Fruit fly (Drosophila melanogaster) whole organism, pupa: ENCODE measurements around the gene CG31301.
A peak's percentile ranks its signal among the peaks of the same experiment; 100 is the strongest.

Experiments used
- CG10348 ChIP-seq: fragments of 200-800 bp; sonication (Bioruptor generic); IDR thresholded peaks from 2 replicates; pipeline ENCODE4 v1.3.6; 2022; ENCODE audit warnings: missing biosample characterization, missing genetic modification characterization
- CG12605 ChIP-seq: fragments of 200-800 bp; sonication (Bioruptor generic); IDR thresholded peaks from 2 replicates; pipeline ENCODE4 v1.3.6; 2022; ENCODE audit warnings: missing biosample characterization, missing genetic modification characterization
- CG13204 ChIP-seq: fragments of 200-800 bp; sonication (Bioruptor generic); optimal IDR thresholded peaks from 2 replicates; lab custom pipeline; 2018; ENCODE audit warnings: missing biosample characterization, mild to moderate bottlenecking, missing genetic modification characterization, moderate library complexity
- CG14655 ChIP-seq: fragments of 200-800 bp; sonication (Bioruptor generic); optimal IDR thresholded peaks from 3 replicates; lab custom pipeline; 2017; ENCODE audit warnings: mild to moderate bottlenecking, missing biosample characterization, missing genetic modification reagents, missing genetic modification characterization
- CG15710 ChIP-seq: fragments of 200-800 bp; sonication (Bioruptor generic); optimal IDR thresholded peaks from 2 replicates; lab custom pipeline; 2018; ENCODE audit warnings: missing biosample characterization, mild to moderate bottlenecking, missing genetic modification characterization, moderate library complexity
- CG17806 ChIP-seq: fragments of 200-800 bp; sonication (Bioruptor generic); optimal IDR thresholded peaks from 2 replicates; lab custom pipeline; 2018; ENCODE audit warnings: missing biosample characterization, mild to moderate bottlenecking, missing genetic modification characterization, moderate library complexity
- CG32121 ChIP-seq: fragments of 200-800 bp; sonication (Bioruptor generic); IDR thresholded peaks from 2 replicates; pipeline ENCODE4 v1.3.6; 2022; ENCODE audit warnings: missing biosample characterization, missing genetic modification characterization
- CG34367 ChIP-seq: fragments of 200-800 bp; sonication (Bioruptor generic); optimal IDR thresholded peaks from 2 replicates; lab custom pipeline; 2018; ENCODE audit warnings: missing biosample characterization, mild to moderate bottlenecking, missing genetic modification characterization
- CG4496 ChIP-seq: fragments of 200-800 bp; sonication (Bioruptor generic); IDR thresholded peaks from 3 replicates; pipeline ENCODE4 v1.3.6; 2022; ENCODE audit warnings: missing biosample characterization, missing genetic modification characterization
- CG8159 ChIP-seq: fragments of 200-800 bp; sonication (Bioruptor generic); optimal IDR thresholded peaks from 3 replicates; lab custom pipeline; 2018; ENCODE audit warnings: missing biosample characterization, mild to moderate bottlenecking, missing genetic modification characterization, moderate library complexity
- CG8301 ChIP-seq: fragments of 200-800 bp; sonication (Bioruptor generic); optimal IDR thresholded peaks from 2 replicates; lab custom pipeline; 2018; ENCODE audit warnings: missing biosample characterization, mild to moderate bottlenecking, missing genetic modification characterization
- CG9948 ChIP-seq: fragments of 200-800 bp; sonication (Bioruptor generic); optimal IDR thresholded peaks from 2 replicates; lab custom pipeline; 2018; ENCODE audit warnings: missing biosample characterization, mild to moderate bottlenecking, missing genetic modification characterization, moderate library complexity
- D1 ChIP-seq: fragments of 200-800 bp; sonication (Bioruptor generic); optimal IDR thresholded peaks from 2 replicates; lab custom pipeline; 2018; ENCODE audit warnings: missing biosample characterization, mild to moderate bottlenecking, missing genetic modification characterization, moderate library complexity
- EcR ChIP-seq: fragments of 200-800 bp; sonication (Bioruptor generic); optimal IDR thresholded peaks from 3 replicates; lab custom pipeline; 2019; ENCODE audit warnings: missing biosample characterization, missing genetic modification characterization, mild to moderate bottlenecking, moderate library complexity, missing genetic modification reagents
- Ets98B ChIP-seq: fragments of 200-800 bp; sonication (Bioruptor generic); IDR thresholded peaks from 2 replicates; pipeline ENCODE4 v1.3.6; 2022; ENCODE audit warnings: missing biosample characterization, missing genetic modification characterization
- Pif1A ChIP-seq: fragments of 200-800 bp; sonication (Bioruptor generic); optimal IDR thresholded peaks from 3 replicates; lab custom pipeline; 2016; ENCODE audit warnings: missing biosample characterization, missing genetic modification characterization
- Pif1B ChIP-seq: fragments of 200-800 bp; sonication (Bioruptor generic); optimal IDR thresholded peaks from 3 replicates; lab custom pipeline; 2016; ENCODE audit warnings: missing biosample characterization, missing genetic modification characterization
- Snoo ChIP-seq: fragments of 200-800 bp; sonication (Bioruptor generic); optimal IDR thresholded peaks from 3 replicates; lab custom pipeline; 2017; ENCODE audit warnings: missing biosample characterization, mild to moderate bottlenecking, missing genetic modification characterization, inconsistent platforms
- fd96Ca ChIP-seq: fragments of 200-800 bp; sonication (Bioruptor generic); IDR thresholded peaks from 3 replicates; pipeline ENCODE4 v1.3.6; 2022; ENCODE audit warnings: missing biosample characterization, missing genetic modification characterization
- gl ChIP-seq: fragments of 200-800 bp; sonication (Bioruptor generic); optimal IDR thresholded peaks from 2 replicates; lab custom pipeline; 2018; ENCODE audit warnings: missing biosample characterization, mild to moderate bottlenecking, missing genetic modification characterization
- rn ChIP-seq: fragments of 200-800 bp; sonication (Bioruptor generic); IDR thresholded peaks from 2 replicates; pipeline ENCODE4 v1.3.6; 2022; ENCODE audit warnings: missing biosample characterization, missing genetic modification characterization

Gene CG31301

DNA sequence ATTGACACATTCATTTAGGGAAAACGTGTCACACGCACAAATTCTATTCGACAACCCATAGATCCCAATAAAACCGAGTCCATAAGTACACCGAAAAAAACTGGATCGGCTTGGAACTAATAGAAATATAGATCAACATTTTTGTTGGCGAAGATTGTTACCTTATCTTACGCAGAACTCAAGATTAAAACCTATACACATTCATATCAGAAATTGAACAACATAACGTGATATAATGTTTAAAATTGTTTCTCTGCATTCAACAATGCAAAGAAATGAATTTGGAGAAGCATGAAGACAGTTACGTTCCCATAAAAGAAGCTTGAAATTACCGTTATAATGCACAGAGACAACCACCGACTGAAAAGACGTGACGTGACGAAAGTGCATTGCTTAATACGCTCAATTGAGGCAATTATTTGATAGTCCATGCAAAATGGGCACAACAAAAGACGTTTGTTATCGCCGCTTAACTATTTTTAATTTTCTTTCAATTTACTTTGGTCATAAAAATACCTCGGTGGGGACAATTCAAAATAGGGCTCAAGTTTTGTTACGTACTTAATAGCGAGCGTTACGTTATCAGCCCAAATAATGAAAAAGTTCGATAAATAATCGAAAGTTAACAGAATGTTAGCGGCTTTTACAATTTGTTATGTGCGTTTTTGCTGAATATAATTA, 5.8 kb upstream of the CG31301 start, which contains the start of gene SerRS-m:
Gene SerRS-m, plus strand, starts transcription at position 616 of the 681 bp plus-strand sequence.
- TF ChIP-seq Pif1B (no peak), CG14655 (GFP tag; lab: Kevin White, UChicago) (no peak), Pif1A (GFP tag; lab: Kevin White, UChicago) (no peak), D1 (tag; lab: Kevin White, UChicago) (no peak), CG10348 (GFP tag; lab: Robert Waterston, UW) (no peak)

DNA sequence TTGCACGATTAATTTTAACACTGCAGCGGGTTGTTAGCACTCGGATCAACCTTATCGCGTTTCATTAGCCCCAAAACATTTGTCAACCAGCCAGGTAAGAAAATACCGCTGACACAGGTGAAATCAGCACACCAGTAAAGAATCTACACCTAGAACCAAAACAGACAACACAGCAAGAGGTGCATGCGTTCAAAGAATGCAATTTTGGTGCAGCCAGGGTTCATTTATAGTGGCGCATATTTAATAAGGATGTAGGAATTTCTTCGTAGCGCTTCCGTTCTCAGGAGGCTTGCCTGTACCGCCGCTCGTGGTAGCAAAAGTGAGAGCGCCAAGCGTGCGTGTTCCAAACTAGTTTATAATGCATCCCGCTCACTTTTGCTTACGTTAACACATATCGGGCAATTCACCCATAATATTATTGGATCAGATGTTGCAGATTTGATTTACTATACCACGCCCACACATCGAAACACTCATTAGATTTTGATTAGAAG, 3.5 kb upstream of the CG31301 start:
- TF ChIP-seq EcR (no peak), fd96Ca (GFP tag; lab: Robert Waterston, UW) (peak; percentile 55; the same call in 1 of the 3 replicates), Ets98B (GFP tag; lab: Robert Waterston, UW) (peak; percentile 51; the same call in 1 of the 2 replicates), CG9948 (tag; lab: Kevin White, UChicago) (no peak), CG4496 (GFP tag; lab: Robert Waterston, UW) (peak; percentile 61; the same call in 2 of the 3 replicates), CG32121 (peak; percentile 57; the same call in 1 of the 2 replicates), CG34367 (tag; lab: Kevin White, UChicago) (no peak)

- TF ChIP-seq CG9948 (tag; lab: Kevin White, UChicago) (peak; percentile 17), Ets98B (GFP tag; lab: Robert Waterston, UW) (peak; percentile 16), CG8159 (tag; lab: Kevin White, UChicago) (no peak), CG12605 (GFP tag; lab: Robert Waterston, UW) (0 out of 2 replicates have a peak, but pooled peaks have one; percentile 6), CG32121 (no peak), CG10348 (GFP tag; lab: Robert Waterston, UW) (no peak), D1 (tag; lab: Kevin White, UChicago) (no peak), rn (GFP tag; lab: Robert Waterston, UW) (no peak), EcR (peak; percentile 44), Pif1B (no peak), fd96Ca (GFP tag; lab: Robert Waterston, UW) (no peak), CG13204 (GFP tag; lab: Kevin White, UChicago) (no peak), CG17806 (tag; lab: Kevin White, UChicago) (peak; percentile 21), gl (tag; lab: Kevin White, UChicago) (no peak), CG34367 (tag; lab: Kevin White, UChicago) (peak; percentile 35), CG15710 (peak; percentile 15), CG14655 (GFP tag; lab: Kevin White, UChicago) (no peak), CG4496 (GFP tag; lab: Robert Waterston, UW) (peak; percentile 34; the same call in 1 of the 3 replicates), Snoo (tag; lab: Kevin White, UChicago) (peak; percentile 64), CG8301 (tag; lab: Kevin White, UChicago) (peak; percentile 43), Pif1A (GFP tag; lab: Kevin White, UChicago) (no peak)
Observed at dm6 chr3R:15342926-15343685, 2.9 kb upstream of the CG31301 start, which contains the start of gene Nagk. Nagk (minus strand) TSS chr3R:15343256.

dm6 chr3R:15345198-15346017, 597 bp upstream of the CG31301 start:
- TF ChIP-seq Ets98B (GFP tag; lab: Robert Waterston, UW), result no peak
- TF ChIP-seq CG8301 (tag; lab: Kevin White, UChicago), result peak; percentile 10

DNA sequence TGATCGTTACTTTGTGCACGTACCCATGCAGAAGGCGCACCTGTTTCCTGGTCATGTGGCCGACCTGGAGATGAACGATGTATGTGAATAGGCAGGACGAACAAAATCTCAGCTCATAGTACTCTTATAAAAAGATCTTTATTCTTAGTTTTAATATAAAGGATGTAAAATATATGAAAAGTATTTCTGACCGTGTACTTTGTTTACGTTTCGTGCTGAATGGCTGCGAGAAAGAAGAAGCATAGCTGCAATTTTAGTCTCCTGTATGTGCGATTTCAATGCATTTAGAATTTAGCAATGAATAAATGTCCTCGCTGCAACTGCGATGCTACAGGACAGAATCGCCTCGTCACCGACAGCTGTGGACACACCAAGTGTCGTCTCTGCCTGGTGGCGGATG, 1.8 kb downstream of the CG31301 start, which contains the start of the genes CG42726 and CG42727:
Gene CG42726, plus strand, starts transcription at position 227 of the 400 bp plus-strand sequence.
Gene CG42727, plus strand, starts transcription at position 227 of the 400 bp plus-strand sequence.
- TF ChIP-seq CG4496 (GFP tag; lab: Robert Waterston, UW) (peak; percentile 63; the same call in 2 of the 3 replicates), gl (tag; lab: Kevin White, UChicago) (no peak), Snoo (tag; lab: Kevin White, UChicago) (peak; percentile 44), CG8301 (tag; lab: Kevin White, UChicago) (no peak), Pif1B (no peak), CG12605 (GFP tag; lab: Robert Waterston, UW) (no peak), CG15710 (peak; percentile 49), CG13204 (GFP tag; lab: Kevin White, UChicago) (no peak), CG10348 (GFP tag; lab: Robert Waterston, UW) (no peak), D1 (tag; lab: Kevin White, UChicago) (no peak), rn (GFP tag; lab: Robert Waterston, UW) (no peak), Ets98B (GFP tag; lab: Robert Waterston, UW) (peak; percentile 18; the same call in 1 of the 2 replicates), CG14655 (GFP tag; lab: Kevin White, UChicago) (no peak), EcR (no peak), CG34367 (tag; lab: Kevin White, UChicago) (peak; percentile 4), Pif1A (GFP tag; lab: Kevin White, UChicago) (no peak), CG32121 (peak; percentile 49; the same call in 1 of the 2 replicates), CG17806 (tag; lab: Kevin White, UChicago) (peak; percentile 39), CG8159 (tag; lab: Kevin White, UChicago) (no peak), CG9948 (tag; lab: Kevin White, UChicago) (peak; percentile 17), fd96Ca (GFP tag; lab: Robert Waterston, UW) (peak; percentile 31; the same call in 1 of the 3 replicates)
